Fruit fly (Drosophila melanogaster) whole organism, embryonic: ENCODE results near the gene CG9782.
A peak's percentile ranks its signal among the peaks of the same experiment; 100 is the strongest.

Source experiments
- Atf-2 ChIP-seq: fragments of 200-800 bp; sonication (Bioruptor generic); optimal IDR thresholded peaks from 2 replicates; lab custom pipeline; 2016; ENCODE audit warnings: missing biosample characterization, missing genetic modification characterization
- Atf6 ChIP-seq: fragments of 200-800 bp; sonication (Bioruptor generic); IDR thresholded peaks from 2 replicates; pipeline ENCODE4 v1.3.6; 2022; ENCODE audit warnings: missing biosample characterization, missing genetic modification characterization
- BEAF-32 ChIP-seq: fragments of 200-800 bp; sonication (Bioruptor generic); optimal IDR thresholded peaks from 3 replicates; lab custom pipeline; 2017; ENCODE audit warnings: missing biosample characterization, missing genetic modification characterization, mild to moderate bottlenecking, moderate library complexity, missing genetic modification reagents
- Bteb2 ChIP-seq: fragments of 200-800 bp; sonication (Bioruptor generic); optimal IDR thresholded peaks from 2 replicates; lab custom pipeline; 2016; ENCODE audit warnings: missing biosample characterization, missing genetic modification characterization
- CG10565 ChIP-seq: fragments of 200-800 bp; sonication (Bioruptor generic); optimal IDR thresholded peaks from 3 replicates; lab custom pipeline; 2016; ENCODE audit warnings: missing biosample characterization, mild to moderate bottlenecking, missing genetic modification characterization
- CG15696 ChIP-seq: fragments of 200-800 bp; sonication (Bioruptor generic); optimal IDR thresholded peaks from 2 replicates; lab custom pipeline; 2019; ENCODE audit warnings: missing biosample characterization, mild to moderate bottlenecking, missing genetic modification characterization, moderate library complexity
- CG1602 ChIP-seq: fragments of 200-800 bp; sonication (Bioruptor generic); optimal IDR thresholded peaks from 3 replicates; lab custom pipeline; 2016; ENCODE audit warnings: missing biosample characterization, missing genetic modification characterization
- CG17802 ChIP-seq: fragments of 200-800 bp; sonication (Bioruptor generic); optimal IDR thresholded peaks from 2 replicates; lab custom pipeline; 2018; ENCODE audit warnings: missing biosample characterization, mild to moderate bottlenecking, missing genetic modification characterization, moderate library complexity
- CG2712 ChIP-seq: fragments of 200-800 bp; optimal IDR thresholded peaks from 3 replicates; lab custom pipeline; 2019; ENCODE audit warnings: missing biosample characterization, mild to moderate bottlenecking, missing genetic modification characterization, moderate library complexity
- CG30403 ChIP-seq: fragments of 200-800 bp; sonication (Bioruptor generic); optimal IDR thresholded peaks from 3 replicates; lab custom pipeline; 2016; ENCODE audit warnings: missing biosample characterization, missing genetic modification characterization
- CG30431 ChIP-seq: fragments of 200-800 bp; sonication (Bioruptor generic); optimal IDR thresholded peaks from 2 replicates; lab custom pipeline; 2017; ENCODE audit warnings: missing biosample characterization, missing genetic modification characterization
- CG3163 ChIP-seq: fragments of 200-800 bp; sonication (Bioruptor generic); optimal IDR thresholded peaks from 3 replicates; lab custom pipeline; 2016; ENCODE audit warnings: missing biosample characterization, missing genetic modification characterization
- CG34422 ChIP-seq: fragments of 200-800 bp; sonication (Bioruptor generic); IDR thresholded peaks from 3 replicates; pipeline ENCODE4 v1.3.6; 2022; ENCODE audit warnings: missing biosample characterization, missing genetic modification characterization
- CG3847 ChIP-seq: fragments of 200-800 bp; sonication (Bioruptor generic); IDR thresholded peaks from 2 replicates; pipeline ENCODE4 v1.3.6; 2022; ENCODE audit warnings: missing biosample characterization, missing genetic modification characterization
- CG6689 ChIP-seq: fragments of 200-800 bp; sonication (Bioruptor generic); IDR thresholded peaks from 2 replicates; pipeline ENCODE4 v1.3.6; 2022; ENCODE audit warnings: missing biosample characterization, missing genetic modification characterization
- CG7987 ChIP-seq: fragments of 200-800 bp; sonication (Bioruptor generic); optimal IDR thresholded peaks from 2 replicates; lab custom pipeline; 2018; ENCODE audit warnings: missing biosample characterization, mild to moderate bottlenecking, missing genetic modification characterization, moderate library complexity
- CG8089 ChIP-seq: fragments of 200-800 bp; sonication (Bioruptor generic); optimal IDR thresholded peaks from 3 replicates; lab custom pipeline; 2016; ENCODE audit warnings: missing biosample characterization, missing genetic modification characterization
- CG9215 ChIP-seq: fragments of 200-800 bp; sonication (Bioruptor generic); IDR thresholded peaks from 2 replicates; pipeline ENCODE4 v1.3.6; 2022; ENCODE audit warnings: missing biosample characterization, missing genetic modification characterization
- CTCF ChIP-seq: fragments of 200-800 bp; sonication (Bioruptor generic); optimal IDR thresholded peaks from 2 replicates; lab custom pipeline; 2017; ENCODE audit warnings: missing biosample characterization, mild to moderate bottlenecking, missing genetic modification characterization, moderate library complexity
- Camta ChIP-seq: fragments of 200-800 bp; sonication (Bioruptor generic); optimal IDR thresholded peaks from 2 replicates; lab custom pipeline; 2016; ENCODE audit warnings: missing biosample characterization, missing genetic modification characterization
- CrebB ChIP-seq: fragments of 200-800 bp; sonication (Bioruptor generic); optimal IDR thresholded peaks from 3 replicates; lab custom pipeline; 2018; ENCODE audit warnings: missing biosample characterization, mild to moderate bottlenecking, missing genetic modification characterization
- Dfd ChIP-seq, 2 experiments: fragments of >200 bp; optimal IDR thresholded peaks; 2 replicates each; lab custom pipeline; 2017; ENCODE audit warnings: missing biosample characterization in 2 of 2, missing genetic modification characterization in 2 of 2
- Ets65A ChIP-seq: fragments of 200-800 bp; sonication (Bioruptor generic); peaks from one replicate; lab custom pipeline; 2016; ENCODE audit warnings: missing biosample characterization, missing genetic modification characterization
- GATAe ChIP-seq: fragments of 200-800 bp; sonication (Bioruptor generic); conservative IDR thresholded peaks from 2 replicates; pipeline ENCODE4 v1.3.6; 2022; ENCODE audit warnings: missing biosample characterization, missing genetic modification characterization
- HLHmδ ChIP-seq: fragments of 200-800 bp; sonication (Bioruptor generic); optimal IDR thresholded peaks from 2 replicates; lab custom pipeline; 2018; ENCODE audit warnings: missing biosample characterization, mild to moderate bottlenecking, missing genetic modification characterization, moderate library complexity
- Hand ChIP-seq: fragments of 200-800 bp; sonication (Bioruptor generic); optimal IDR thresholded peaks from 2 replicates; lab custom pipeline; 2017; ENCODE audit warnings: mild to moderate bottlenecking, missing biosample characterization, missing genetic modification reagents, missing genetic modification characterization
- Med ChIP-seq: fragments of 200-800 bp; sonication (Bioruptor generic); peaks from one replicate; lab custom pipeline; 2016; ENCODE audit warnings: missing biosample characterization, missing genetic modification characterization, mild to moderate bottlenecking, inconsistent platforms, moderate library complexity
- Neu2 ChIP-seq: fragments of 200-800 bp; sonication (Bioruptor generic); optimal IDR thresholded peaks from 3 replicates; lab custom pipeline; 2016; ENCODE audit warnings: missing biosample characterization, missing genetic modification characterization, borderline replicate concordance
- Nf-YB ChIP-seq: fragments of 200-800 bp; sonication (Bioruptor generic); optimal IDR thresholded peaks from 3 replicates; lab custom pipeline; 2019; ENCODE audit warnings: missing biosample characterization, mild to moderate bottlenecking, missing genetic modification characterization, moderate library complexity
- Ssrp ChIP-seq: fragments of 200-800 bp; sonication (Bioruptor generic); optimal IDR thresholded peaks from 2 replicates; lab custom pipeline; 2018; ENCODE audit warnings: missing biosample characterization, mild to moderate bottlenecking, missing genetic modification characterization, moderate library complexity
- amos ChIP-seq: fragments of 200-800 bp; sonication (Bioruptor generic); IDR thresholded peaks from 2 replicates; pipeline ENCODE4 v1.3.6; 2022; ENCODE audit warnings: missing biosample characterization, missing genetic modification characterization; ENCODE audit not compliant: partially characterized antibody
- ap ChIP-seq: fragments of 200-800 bp; sonication (Bioruptor generic); IDR thresholded peaks from 2 replicates; pipeline ENCODE4 v1.3.6; 2022; ENCODE audit warnings: missing biosample characterization, missing genetic modification characterization
- ara ChIP-seq: fragments of 200-800 bp; sonication (Bioruptor generic); IDR thresholded peaks from 2 replicates; pipeline ENCODE4 v1.3.6; 2022; ENCODE audit warnings: missing biosample characterization, missing genetic modification characterization
- bbx ChIP-seq: fragments of 200-800 bp; sonication (Bioruptor generic); IDR thresholded peaks from 2 replicates; pipeline ENCODE4 v1.3.6; 2022; ENCODE audit warnings: missing biosample characterization, missing genetic modification characterization; ENCODE audit not compliant: partially characterized antibody
- chn ChIP-seq: fragments of 200-800 bp; sonication (Bioruptor generic); optimal IDR thresholded peaks from 2 replicates; lab custom pipeline; 2016; ENCODE audit warnings: missing biosample characterization, missing genetic modification characterization
- crol ChIP-seq: fragments of 200-800 bp; sonication (Bioruptor generic); IDR thresholded peaks from 2 replicates; pipeline ENCODE4 v1.3.6; 2022; ENCODE audit warnings: missing biosample characterization, missing genetic modification characterization
- fru ChIP-seq: fragments of >200 bp; optimal IDR thresholded peaks from 2 replicates; lab custom pipeline; 2017
- gcm2 ChIP-seq: fragments of 200-800 bp; sonication (Bioruptor generic); optimal IDR thresholded peaks from 2 replicates; lab custom pipeline; 2016; ENCODE audit warnings: missing biosample characterization, missing genetic modification characterization
- grau ChIP-seq: fragments of 200-800 bp; optimal IDR thresholded peaks from 3 replicates; lab custom pipeline; 2019; ENCODE audit warnings: missing biosample characterization, mild to moderate bottlenecking, missing genetic modification characterization, moderate library complexity
- inv ChIP-seq: fragments of 200-800 bp; sonication (Bioruptor generic); IDR thresholded peaks from 2 replicates; pipeline ENCODE4 v1.3.6; 2022; ENCODE audit warnings: missing biosample characterization, missing genetic modification characterization; ENCODE audit not compliant: partially characterized antibody
- kay ChIP-seq: fragments of 200-800 bp; sonication (Bioruptor generic); optimal IDR thresholded peaks from 2 replicates; lab custom pipeline; 2016; ENCODE audit warnings: missing biosample characterization, missing genetic modification characterization
- lola ChIP-seq, 3 experiments: fragments of >200 bp in 2 of 3; fragments of 200-800 bp in 1 of 3; sonication (Bioruptor generic) in 1 of 3; optimal IDR thresholded peaks; 2 replicates each; lab custom pipeline; 2017 to 2019; ENCODE audit warnings: missing biosample characterization in 3 of 3, missing genetic modification characterization in 3 of 3, mild to moderate bottlenecking in 1 of 3, moderate library complexity in 1 of 3
- nau ChIP-seq: fragments of 200-800 bp; sonication (Bioruptor generic); optimal IDR thresholded peaks from 3 replicates; lab custom pipeline; 2017; ENCODE audit warnings: missing biosample characterization, mild to moderate bottlenecking, missing genetic modification characterization, missing genetic modification reagents
- nerfin-2 ChIP-seq: fragments of 200-800 bp; sonication (Bioruptor generic); IDR thresholded peaks from 2 replicates; pipeline ENCODE4 v1.3.6; 2022; ENCODE audit warnings: missing biosample characterization, missing genetic modification characterization; ENCODE audit not compliant: partially characterized antibody
- otp ChIP-seq: fragments of 200-800 bp; sonication (Bioruptor generic); IDR thresholded peaks from 3 replicates; pipeline ENCODE4, ENCODE4 v1.3.6; 2022; ENCODE audit warnings: missing biosample characterization, missing genetic modification characterization
- ranshi ChIP-seq: fragments of 200-800 bp; sonication (Bioruptor generic); IDR thresholded peaks from 2 replicates; pipeline ENCODE4 v1.3.6; 2022; ENCODE audit warnings: missing biosample characterization, missing genetic modification characterization
- rib ChIP-seq: fragments of 200-800 bp; sonication (Bioruptor generic); IDR thresholded peaks from 2 replicates; pipeline ENCODE4 v1.3.6; 2022; ENCODE audit warnings: missing biosample characterization, missing genetic modification characterization
- salm ChIP-seq: fragments of 200-800 bp; sonication (Bioruptor generic); optimal IDR thresholded peaks from 2 replicates; lab custom pipeline; 2018; ENCODE audit warnings: missing biosample characterization, mild to moderate bottlenecking, missing genetic modification characterization
- slp2 ChIP-seq: fragments of 200-800 bp; sonication (Bioruptor generic); optimal IDR thresholded peaks from 2 replicates; lab custom pipeline; 2016; ENCODE audit warnings: missing biosample characterization, missing genetic modification characterization
- so ChIP-seq: fragments of 200-800 bp; sonication (Bioruptor generic); IDR thresholded peaks from 3 replicates; pipeline ENCODE4 v1.3.6; 2022; ENCODE audit warnings: missing biosample characterization, missing genetic modification characterization
- unc-4 ChIP-seq: fragments of 200-800 bp; sonication (Bioruptor generic); IDR thresholded peaks from 2 replicates; pipeline ENCODE4 v1.3.6; 2022; ENCODE audit warnings: missing biosample characterization, missing genetic modification characterization; ENCODE audit not compliant: partially characterized antibody

The CG9782 gene

dm6 chrX:16633181-16633957 lies 12.0 kb upstream of the CG9782 start (continued):
- TF ChIP-seq grau (tag; lab: Kevin White, UChicago) (no peak), CG15696 (tag; lab: Kevin White, UChicago) (no peak), BEAF-32 (GFP tag; lab: Kevin White, UChicago) (no peak), CTCF (GFP tag; lab: Kevin White, UChicago) (no peak), nerfin-2 (GFP tag; lab: Robert Waterston, UW) (no peak), Ssrp (tag; lab: Kevin White, UChicago) (no peak), GATAe (GFP tag; lab: Robert Waterston, UW) (no peak), CG30431 (no peak), nau (GFP tag; lab: Kevin White, UChicago) (no peak), amos (no peak), Nf-YB (no peak), CG34422 (GFP tag; lab: Robert Waterston, UW) (no peak), bbx (GFP tag; lab: Robert Waterston, UW) (no peak), chn (no peak), fru (no peak), CG3163 (GFP tag; lab: Kevin White, UChicago) (no peak), CG30403 (GFP tag; lab: Kevin White, UChicago) (no peak), CG2712 (tag; lab: Kevin White, UChicago) (no peak), Med (GFP tag; lab: Kevin White, UChicago) (peak; percentile 65), Neu2 (GFP tag; lab: Kevin White, UChicago) (no peak), rib (GFP tag; lab: Robert Waterston, UW) (no peak), CG1602 (GFP tag; lab: Kevin White, UChicago) (no peak), Bteb2 (GFP tag; lab: Kevin White, UChicago) (no peak), otp (GFP tag; lab: Robert Waterston, UW) (no peak), CG6689 (no peak), ap (GFP tag; lab: Robert Waterston, UW) (no peak), kay (GFP tag; lab: Kevin White, UChicago) (peak; percentile 33), Camta (GFP tag; lab: Kevin White, UChicago) (no peak), Dfd (GFP tag; optimal IDR thresholded peaks at IDR 0.05; lab: Kevin White, UChicago) (no peak), so (GFP tag; lab: Robert Waterston, UW) (no peak), CG9215 (GFP tag; lab: Robert Waterston, UW) (0 out of 2 replicates have a peak, but pooled peaks have one; percentile 14), CG10565 (GFP tag; lab: Kevin White, UChicago) (no peak), gcm2 (GFP tag; lab: Kevin White, UChicago) (no peak), Atf6 (no peak), Atf-2 (no peak), slp2 (GFP tag; lab: Kevin White, UChicago) (no peak), inv (no peak), ara (no peak), CG8089 (no peak), Ets65A (GFP tag; lab: Kevin White, UChicago) (peak; percentile 28), ranshi (no peak), CG7987 (GFP tag; lab: Kevin White, UChicago) (no peak), CrebB (no peak), lola (GFP tag; optimal IDR thresholded peaks at IDR 0.05; lab: Kevin White, UChicago) (peak in 1 of 3 experiments; percentile 10), HLHmδ (no peak), Hand (GFP tag; lab: Kevin White, UChicago) (peak; percentile 24), CG3847 (GFP tag; lab: Robert Waterston, UW) (no peak), crol (GFP tag; lab: Robert Waterston, UW) (no peak), CG17802 (tag; lab: Kevin White, UChicago) (no peak), salm (tag; lab: Kevin White, UChicago) (no peak), unc-4 (no peak)
